Fruit fly (Drosophila melanogaster) whole organism, embryonic: Measurements from ENCODE around the gene Mrm2.
A peak's percentile ranks its signal among the peaks of the same experiment; 100 is the strongest.

Source experiments
- CG10267 ChIP-seq: fragments of 200-800 bp; sonication (Bioruptor generic); optimal IDR thresholded peaks from 2 replicates; lab custom pipeline; 2018; ENCODE audit warnings: missing biosample characterization, mild to moderate bottlenecking, missing genetic modification characterization, moderate library complexity
- CG10543 ChIP-seq: fragments of 200-800 bp; sonication (Bioruptor generic); optimal IDR thresholded peaks from 3 replicates; lab custom pipeline; 2017; ENCODE audit warnings: missing biosample characterization, mild to moderate bottlenecking, missing genetic modification characterization, moderate library complexity
- CG12659 ChIP-seq: fragments of 200-800 bp; sonication (Bioruptor generic); optimal IDR thresholded peaks from 3 replicates; lab custom pipeline; 2017; ENCODE audit warnings: mild to moderate bottlenecking, missing biosample characterization, missing genetic modification reagents, missing genetic modification characterization
- CG13287 ChIP-seq: fragments of 200-800 bp; sonication (Bioruptor generic); IDR thresholded peaks from 2 replicates; pipeline ENCODE4 v1.3.6; 2022; ENCODE audit warnings: missing biosample characterization, missing genetic modification characterization; ENCODE audit not compliant: partially characterized antibody
- CG14710 ChIP-seq: fragments of 200-800 bp; sonication (Bioruptor generic); optimal IDR thresholded peaks from 3 replicates; lab custom pipeline; 2019; ENCODE audit warnings: missing biosample characterization, mild to moderate bottlenecking, missing genetic modification characterization, moderate library complexity
- CG15073 ChIP-seq: fragments of 200-800 bp; sonication (Bioruptor generic); optimal IDR thresholded peaks from 2 replicates; lab custom pipeline; 2016; ENCODE audit warnings: missing biosample characterization, missing genetic modification characterization
- CG15514 ChIP-seq: fragments of 200-800 bp; sonication (Bioruptor generic); optimal IDR thresholded peaks from 3 replicates; lab custom pipeline; 2017; ENCODE audit warnings: missing biosample characterization, missing genetic modification characterization, mild to moderate bottlenecking, moderate library complexity, missing genetic modification reagents
- CG17186 ChIP-seq: fragments of 200-800 bp; sonication (Bioruptor generic); optimal IDR thresholded peaks from 3 replicates; lab custom pipeline; 2017; ENCODE audit warnings: missing biosample characterization, missing genetic modification reagents, missing genetic modification characterization
- CG2712 ChIP-seq: fragments of 200-800 bp; optimal IDR thresholded peaks from 3 replicates; lab custom pipeline; 2019; ENCODE audit warnings: missing biosample characterization, mild to moderate bottlenecking, missing genetic modification characterization, moderate library complexity
- CG34422 ChIP-seq: fragments of 200-800 bp; sonication (Bioruptor generic); IDR thresholded peaks from 3 replicates; pipeline ENCODE4 v1.3.6; 2022; ENCODE audit warnings: missing biosample characterization, missing genetic modification characterization
- CG4424 ChIP-seq: fragments of 200-800 bp; sonication (Bioruptor generic); optimal IDR thresholded peaks from 3 replicates; lab custom pipeline; 2016; ENCODE audit warnings: missing biosample characterization, missing genetic modification characterization
- CG4617 ChIP-seq: fragments of 200-800 bp; sonication (Bioruptor generic); optimal IDR thresholded peaks from 3 replicates; lab custom pipeline; 2016; ENCODE audit warnings: missing biosample characterization, missing genetic modification characterization, borderline replicate concordance
- CG4854 ChIP-seq: fragments of 200-800 bp; sonication (Bioruptor generic); optimal IDR thresholded peaks from 2 replicates; lab custom pipeline; 2016; ENCODE audit warnings: missing biosample characterization, missing genetic modification characterization, inconsistent platforms
- CG6254 ChIP-seq: fragments of 200-800 bp; sonication (Bioruptor generic); optimal IDR thresholded peaks from 3 replicates; lab custom pipeline; 2017; ENCODE audit warnings: mild to moderate bottlenecking, missing biosample characterization, missing genetic modification reagents, missing genetic modification characterization
- CG7745 ChIP-seq: fragments of 200-800 bp; sonication (Bioruptor generic); optimal IDR thresholded peaks from 2 replicates; lab custom pipeline; 2018; ENCODE audit warnings: missing biosample characterization, mild to moderate bottlenecking, missing genetic modification characterization, moderate library complexity
- CG9797 ChIP-seq: fragments of 200-800 bp; sonication (Bioruptor generic); optimal IDR thresholded peaks from 3 replicates; lab custom pipeline; 2018; ENCODE audit warnings: missing biosample characterization, mild to moderate bottlenecking, missing genetic modification characterization
- Dfd ChIP-seq, 2 experiments: fragments of >200 bp; optimal IDR thresholded peaks; 2 replicates each; lab custom pipeline; 2017; ENCODE audit warnings: missing biosample characterization in 2 of 2, missing genetic modification characterization in 2 of 2
- Dip3 ChIP-seq: fragments of 200-800 bp; sonication (Bioruptor generic); optimal IDR thresholded peaks from 3 replicates; lab custom pipeline; 2016; ENCODE audit warnings: missing biosample characterization, missing genetic modification characterization
- Dp ChIP-seq: fragments of 200-800 bp; sonication (Bioruptor generic); optimal IDR thresholded peaks from 2 replicates; lab custom pipeline; 2018; ENCODE audit warnings: missing biosample characterization, mild to moderate bottlenecking, missing genetic modification characterization, moderate library complexity
- E2f2 ChIP-seq: fragments of 200-800 bp; sonication (Bioruptor generic); IDR thresholded peaks from 2 replicates; pipeline ENCODE4 v1.3.6; 2022; ENCODE audit warnings: missing biosample characterization, missing genetic modification characterization
- Elba2 ChIP-seq: fragments of 200-800 bp; sonication (Bioruptor generic); optimal IDR thresholded peaks from 3 replicates; lab custom pipeline; 2016; ENCODE audit warnings: missing biosample characterization, missing genetic modification characterization
- Lpt ChIP-seq: fragments of >200 bp; optimal IDR thresholded peaks from 2 replicates; lab custom pipeline; 2018; ENCODE audit warnings: missing biosample characterization, missing genetic modification characterization
- MBD-R2 ChIP-seq: fragments of 200-800 bp; sonication (Bioruptor generic); IDR thresholded peaks from 2 replicates; pipeline ENCODE4 v1.3.6; 2022; ENCODE audit warnings: missing biosample characterization, missing genetic modification characterization
- MESR4 ChIP-seq: fragments of 200-800 bp; sonication (Bioruptor generic); optimal IDR thresholded peaks from 2 replicates; lab custom pipeline; 2018; ENCODE audit warnings: missing biosample characterization, mild to moderate bottlenecking, missing genetic modification characterization, moderate library complexity
- Med ChIP-seq: fragments of 200-800 bp; sonication (Bioruptor generic); peaks from one replicate; lab custom pipeline; 2016; ENCODE audit warnings: missing biosample characterization, missing genetic modification characterization, mild to moderate bottlenecking, inconsistent platforms, moderate library complexity
- Pdp1 ChIP-seq, 2 experiments: fragments of 200-800 bp; sonication (Bioruptor generic); optimal IDR thresholded peaks; 3 replicates each; lab custom pipeline; 2016; ENCODE audit warnings: missing biosample characterization in 2 of 2, missing genetic modification characterization in 2 of 2, mild to moderate bottlenecking in 1 of 2, moderate library complexity in 1 of 2
- Rfx ChIP-seq: fragments of 200-800 bp; sonication (Bioruptor generic); IDR thresholded peaks from 2 replicates; pipeline ENCODE4 v1.3.6; 2022; ENCODE audit warnings: missing biosample characterization, missing genetic modification characterization
- bbx ChIP-seq: fragments of 200-800 bp; sonication (Bioruptor generic); IDR thresholded peaks from 2 replicates; pipeline ENCODE4 v1.3.6; 2022; ENCODE audit warnings: missing biosample characterization, missing genetic modification characterization; ENCODE audit not compliant: partially characterized antibody
- btn ChIP-seq: fragments of 200-800 bp; sonication (Bioruptor generic); optimal IDR thresholded peaks from 2 replicates; lab custom pipeline; 2016; ENCODE audit warnings: missing biosample characterization, missing genetic modification characterization
- dm ChIP-seq: fragments of 200-800 bp; sonication (Bioruptor generic); optimal IDR thresholded peaks from 3 replicates; lab custom pipeline; 2016; ENCODE audit warnings: missing biosample characterization, missing genetic modification characterization
- exex ChIP-seq: fragments of 200-800 bp; sonication (Bioruptor generic); optimal IDR thresholded peaks from 4 replicates; lab custom pipeline; 2018; ENCODE audit warnings: missing biosample characterization, mild to moderate bottlenecking, missing genetic modification characterization, moderate library complexity
- gfzf ChIP-seq: fragments of 200-800 bp; sonication (Bioruptor generic); optimal IDR thresholded peaks from 2 replicates; lab custom pipeline; 2016; ENCODE audit warnings: missing biosample characterization, mild to moderate bottlenecking, missing genetic modification characterization, moderate library complexity
- gro ChIP-seq: fragments of 200-800 bp; sonication (Bioruptor generic); optimal IDR thresholded peaks from 2 replicates; lab custom pipeline; 2016; ENCODE audit warnings: missing biosample characterization, missing genetic modification characterization
- kah ChIP-seq: fragments of 200-800 bp; sonication (Bioruptor generic); optimal IDR thresholded peaks from 2 replicates; lab custom pipeline; 2018; ENCODE audit warnings: missing biosample characterization, mild to moderate bottlenecking, missing genetic modification characterization
- lbe ChIP-seq: fragments of 200-800 bp; sonication (Bioruptor generic); optimal IDR thresholded peaks from 2 replicates; lab custom pipeline; 2016; ENCODE audit warnings: missing biosample characterization, mild to moderate bottlenecking, missing genetic modification characterization
- otp ChIP-seq: fragments of 200-800 bp; sonication (Bioruptor generic); IDR thresholded peaks from 3 replicates; pipeline ENCODE4, ENCODE4 v1.3.6; 2022; ENCODE audit warnings: missing biosample characterization, missing genetic modification characterization
- phol ChIP-seq: fragments of 200-800 bp; sonication (Bioruptor generic); optimal IDR thresholded peaks from 3 replicates; lab custom pipeline; 2018; ENCODE audit warnings: missing biosample characterization, mild to moderate bottlenecking, missing genetic modification characterization, moderate library complexity
- pzg ChIP-seq: fragments of 200-800 bp; sonication (Bioruptor generic); optimal IDR thresholded peaks from 3 replicates; lab custom pipeline; 2018; ENCODE audit warnings: missing biosample characterization, mild to moderate bottlenecking, missing genetic modification characterization, moderate library complexity
- scrt ChIP-seq: fragments of 200-800 bp; sonication (Bioruptor generic); optimal IDR thresholded peaks from 2 replicates; lab custom pipeline; 2018; ENCODE audit warnings: missing biosample characterization, mild to moderate bottlenecking, missing genetic modification characterization, moderate library complexity
- sens ChIP-seq: fragments of 200-800 bp; sonication (Bioruptor generic); peaks from one replicate; lab custom pipeline; 2016; ENCODE audit warnings: missing biosample characterization, missing genetic modification characterization
- slbo ChIP-seq: fragments of 200-800 bp; sonication (Bioruptor generic); IDR thresholded peaks from 2 replicates; pipeline ENCODE4 v1.3.6; 2022; ENCODE audit warnings: missing biosample characterization, missing genetic modification characterization
- sqz ChIP-seq: fragments of 200-800 bp; sonication (Bioruptor generic); optimal IDR thresholded peaks from 3 replicates; lab custom pipeline; 2018; ENCODE audit warnings: missing biosample characterization, mild to moderate bottlenecking, missing genetic modification characterization
- stwl ChIP-seq: fragments of 200-800 bp; sonication (Bioruptor generic); optimal IDR thresholded peaks from 3 replicates; lab custom pipeline; 2018; ENCODE audit warnings: missing biosample characterization, mild to moderate bottlenecking, missing genetic modification characterization, moderate library complexity
- trem ChIP-seq: fragments of 200-800 bp; optimal IDR thresholded peaks from 3 replicates; lab custom pipeline; 2019; ENCODE audit warnings: missing biosample characterization, mild to moderate bottlenecking, missing genetic modification characterization, moderate library complexity
- zen ChIP-seq: fragments of 200-800 bp; sonication (Bioruptor generic); optimal IDR thresholded peaks from 3 replicates; lab custom pipeline; 2018; ENCODE audit warnings: missing biosample characterization, mild to moderate bottlenecking, missing genetic modification characterization, moderate library complexity
- zen2 ChIP-seq: fragments of 200-800 bp; sonication (Bioruptor generic); IDR thresholded peaks from 3 replicates; pipeline ENCODE4 v1.3.6; 2022; ENCODE audit warnings: missing biosample characterization, missing genetic modification characterization; ENCODE audit not compliant: partially characterized antibody

The Mrm2 gene

DNA sequence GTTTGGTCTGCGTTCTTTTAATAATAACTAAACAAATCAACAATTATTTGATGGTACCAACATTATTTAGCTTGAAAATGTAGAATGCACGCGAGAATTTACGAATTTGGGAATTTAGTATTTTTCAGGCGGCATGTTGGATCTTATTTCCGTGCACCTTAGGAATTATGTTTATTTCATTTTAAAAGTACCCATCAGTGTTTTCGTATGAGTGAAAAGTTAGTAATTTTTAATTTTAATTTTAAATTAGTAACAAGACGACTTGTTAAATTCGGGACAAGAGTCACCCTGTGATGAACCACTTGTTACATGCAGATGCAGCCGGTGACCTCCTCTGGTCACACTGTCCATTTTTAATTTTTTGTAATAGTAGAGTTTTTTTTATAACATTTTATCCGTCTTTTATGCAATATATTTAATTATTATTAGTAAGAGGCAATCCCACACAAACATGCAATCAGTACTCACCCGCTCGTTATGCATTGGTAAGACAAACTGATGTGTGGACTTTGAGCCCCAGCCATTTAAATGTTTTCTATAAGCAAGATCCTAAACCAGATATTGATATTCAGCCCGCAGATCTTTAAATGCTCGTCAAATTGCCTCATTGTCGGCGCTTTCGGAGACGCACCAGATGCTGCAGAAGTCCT lies 16.1 kb downstream of the Mrm2 start, which contains the start of the genes CG17186 and Arc42 (continued):
- TF ChIP-seq sqz (peak; percentile 73), Rfx (GFP tag; lab: Robert Waterston, UW) (no peak), Dip3 (GFP tag; lab: Kevin White, UChicago) (peak; percentile 11), CG14710 (peak; percentile 71)

DNA sequence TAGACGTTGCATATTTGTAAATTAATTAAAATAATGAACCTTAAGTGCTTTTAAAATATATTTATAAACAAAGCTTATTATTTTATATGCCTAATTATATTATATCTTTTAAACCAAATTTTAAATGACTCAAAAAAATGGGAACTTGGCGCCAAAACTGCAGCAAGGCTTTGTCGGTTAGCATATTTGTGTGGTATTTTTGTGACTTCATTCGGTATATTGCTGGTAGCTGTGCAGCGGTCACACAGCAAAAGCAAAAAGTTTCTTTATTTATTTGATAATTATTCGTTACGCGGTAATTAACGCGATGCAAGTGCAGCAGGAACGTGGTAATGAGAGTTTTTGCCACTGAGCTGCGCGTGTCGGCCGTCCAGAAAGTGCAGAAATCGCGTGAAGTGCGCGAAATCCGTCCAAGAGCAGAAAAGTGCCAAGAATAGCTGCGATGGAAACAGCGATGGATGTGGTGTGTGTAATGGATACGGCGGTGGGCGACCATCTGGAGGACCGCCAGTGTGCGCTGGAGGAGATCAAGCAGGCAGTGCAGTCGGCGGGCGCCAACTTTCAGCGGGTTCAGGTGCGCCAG lies 18.2 kb downstream of the Mrm2 start, which contains the start of gene Ask1:
Ask1 (plus strand) TSS at position 250 of the 583 bp plus-strand sequence.
- TF ChIP-seq CG9797 (GFP tag; lab: Kevin White, UChicago): peak; percentile 81
- TF ChIP-seq E2f2 (GFP tag; lab: Robert Waterston, UW): peak; percentile 87
- TF ChIP-seq CG13287: 0 out of 2 replicates have a peak, but pooled peaks have one; percentile 6
- TF ChIP-seq CG4424 (GFP tag; lab: Kevin White, UChicago): no peak
- TF ChIP-seq MESR4 (GFP tag; lab: Kevin White, UChicago): peak; percentile 86
- TF ChIP-seq CG10267 (tag; lab: Kevin White, UChicago): peak; percentile 20
- TF ChIP-seq btn (GFP tag; lab: Kevin White, UChicago): no peak
- peak; percentile 78 for TF ChIP-seq CG15073
- TF ChIP-seq pzg: peak; percentile 65
- TF ChIP-seq lbe (GFP tag; lab: Kevin White, UChicago): peak; percentile 53
- peak; percentile 13 for TF ChIP-seq CG14710
- no peak for TF ChIP-seq Lpt (GFP tag; lab: Kevin White, UChicago)
- TF ChIP-seq CG4617 (GFP tag; lab: Kevin White, UChicago): peak; percentile 81
- TF ChIP-seq CG7745: peak; percentile 3
- no peak for TF ChIP-seq Elba2 (GFP tag; lab: Kevin White, UChicago)
- peak; percentile 31 for TF ChIP-seq phol (tag; lab: Kevin White, UChicago)
- TF ChIP-seq Pdp1 (GFP tag; optimal IDR thresholded peaks at IDR 0.05; lab: Kevin White, UChicago): peak in 1 of 2 experiments; percentile 48
- peak; percentile 7 for TF ChIP-seq CG2712 (tag; lab: Kevin White, UChicago)
- TF ChIP-seq otp (GFP tag; lab: Robert Waterston, UW): peak; percentile 19; the same call in 1 of the 3 replicates
- peak; percentile 44 for TF ChIP-seq CG15514 (GFP tag; lab: Kevin White, UChicago)
- 0 out of 3 replicates have a peak, but pooled peaks have one; percentile 24 for TF ChIP-seq CG34422
- peak; percentile 0 for TF ChIP-seq dm (GFP tag; lab: Kevin White, UChicago)
- TF ChIP-seq Med (GFP tag; lab: Kevin White, UChicago): peak; percentile 70
- peak; percentile 22 for TF ChIP-seq trem (tag; lab: Kevin White, UChicago)
- TF ChIP-seq Dp: peak; percentile 85
- peak; percentile 82 for TF ChIP-seq gfzf (GFP tag; lab: Kevin White, UChicago)
- TF ChIP-seq bbx: 0 out of 2 replicates have a peak, but pooled peaks have one; percentile 32
- TF ChIP-seq CG12659 (GFP tag; lab: Kevin White, UChicago): peak; percentile 18
- TF ChIP-seq CG6254: peak; percentile 98
- TF ChIP-seq CG17186 (GFP tag; lab: Kevin White, UChicago): peak; percentile 47
- TF ChIP-seq kah: peak; percentile 73
- TF ChIP-seq stwl (tag; lab: Kevin White, UChicago): peak; percentile 11
- TF ChIP-seq sens (GFP tag; lab: Kevin White, UChicago): peak; percentile 4
- no peak for TF ChIP-seq CG10543 (GFP tag; lab: Kevin White, UChicago)
- peak; percentile 16 for TF ChIP-seq exex (tag; lab: Kevin White, UChicago)
- TF ChIP-seq scrt (GFP tag; lab: Kevin White, UChicago): peak; percentile 60
- TF ChIP-seq gro: no peak
- TF ChIP-seq Dfd (GFP tag; optimal IDR thresholded peaks at IDR 0.05; lab: Kevin White, UChicago): no peak
- TF ChIP-seq zen2 (GFP tag; lab: Robert Waterston, UW): no peak
- TF ChIP-seq MBD-R2 (GFP tag; lab: Robert Waterston, UW): peak; percentile 59
- peak; percentile 15 for TF ChIP-seq CG4854 (GFP tag; lab: Kevin White, UChicago)
- TF ChIP-seq zen (tag; lab: Kevin White, UChicago): peak; percentile 44
- no peak for TF ChIP-seq slbo (GFP tag; lab: Robert Waterston, UW)
